Fruit fly (Drosophila melanogaster): Measurements from ENCODE around the gene CG11828.

Gene CG11828

dm6 chr3R:28922744-28923143 is at the start of gene CG11828:
TSS of gene CG11828 (plus strand) at chr3R:28923044.
- TF ChIP-seq Myc (optimal IDR thresholded peaks at IDR 0.05) = no peak
- TF ChIP-seq insv (optimal IDR thresholded peaks at IDR 0.05) = no peak
- no peak for TF ChIP-seq ttk (optimal IDR thresholded peaks at IDR 0.05)

- TF ChIP-seq Myc (optimal IDR thresholded peaks at IDR 0.05) = no peak
- no peak for TF ChIP-seq insv (optimal IDR thresholded peaks at IDR 0.05)
- no peak for TF ChIP-seq psq (optimal IDR thresholded peaks at IDR 0.05)
- no peak for TF ChIP-seq ttk (optimal IDR thresholded peaks at IDR 0.05)
- TF ChIP-seq Sin3A (optimal IDR thresholded peaks at IDR 0.05) = no peak
- TF ChIP-seq h (optimal IDR thresholded peaks at IDR 0.05) = no peak
These were observed 47.5 kb upstream of the CG11828 start, which contains the start of gene Nepl18 for dm6 chr3R:28875345-28875744. TSS of gene Nepl18 (plus strand) at chr3R:28875621.

DNA sequence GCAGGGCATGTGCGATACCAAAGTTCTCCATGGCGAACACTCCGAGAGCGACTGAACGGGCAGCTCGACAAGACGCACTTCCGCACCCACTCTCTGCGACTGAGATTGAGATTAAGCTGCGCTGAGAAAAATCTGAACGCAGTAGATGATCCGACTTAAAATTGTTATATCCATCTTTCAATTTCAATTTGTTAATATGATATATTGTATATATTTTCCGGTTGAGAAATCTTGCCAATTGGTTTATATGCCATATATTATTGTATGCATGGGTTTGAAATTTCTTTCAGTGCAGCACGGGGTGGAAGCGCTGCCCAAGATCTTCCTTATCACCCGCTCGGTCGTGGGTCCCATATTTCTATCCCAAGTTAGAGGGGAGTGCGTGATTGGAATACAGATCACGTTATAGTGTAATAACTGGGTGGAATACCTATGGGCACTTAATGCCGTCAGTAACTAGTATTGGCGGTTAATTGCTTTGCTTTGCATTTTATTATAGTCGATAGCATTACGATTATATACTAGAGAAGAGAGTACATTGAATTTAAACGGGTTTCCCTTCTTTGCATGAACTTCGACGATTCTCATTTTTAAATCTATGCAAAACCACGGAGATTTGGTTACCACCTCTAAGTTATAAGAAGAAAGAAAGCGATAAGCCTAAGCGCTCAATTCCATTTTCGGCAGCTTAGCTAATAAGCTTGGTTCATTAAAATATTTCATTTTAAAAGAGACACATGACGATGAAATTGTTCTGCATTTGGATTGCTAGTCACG is 42.6 kb upstream of the CG11828 start, which contains the start of the genes Nepl19 and Nepl20:
Nepl19 (minus strand) TSS at position 57 of the 777 bp plus-strand sequence.
Nepl20 (plus strand) TSS at position 727 of the 777 bp plus-strand sequence.
- no peak for TF ChIP-seq h (optimal IDR thresholded peaks at IDR 0.05)
- TF ChIP-seq Myc (optimal IDR thresholded peaks at IDR 0.05) = no peak
- no peak for TF ChIP-seq psq (optimal IDR thresholded peaks at IDR 0.05)
- TF ChIP-seq Sin3A (optimal IDR thresholded peaks at IDR 0.05) = no peak
- TF ChIP-seq insv (optimal IDR thresholded peaks at IDR 0.05) = no peak
- no peak for TF ChIP-seq ttk (optimal IDR thresholded peaks at IDR 0.05)

DNA sequence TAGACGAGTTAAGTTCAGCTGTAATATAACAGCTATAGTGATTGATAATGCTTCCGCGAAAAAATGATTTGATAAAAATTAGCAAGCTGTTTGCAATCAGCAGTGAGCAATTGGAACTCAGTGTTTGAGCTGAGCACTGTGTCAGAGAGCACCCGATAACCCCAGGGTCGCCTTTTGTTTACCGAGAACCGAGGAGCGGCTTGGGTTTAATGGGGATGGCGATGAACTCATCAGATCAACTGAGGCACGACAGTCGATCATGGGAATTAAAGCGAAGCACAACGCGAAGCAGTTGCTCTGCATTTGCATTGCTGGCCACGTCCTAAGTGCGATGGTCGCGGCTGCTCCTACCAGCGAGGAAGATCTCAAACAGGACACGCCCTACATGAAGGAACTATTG is 39.4 kb upstream of the CG11828 start, which contains the start of gene Nepl21:
Nepl21 (plus strand) TSS at position 260 of the 400 bp plus-strand sequence.
- TF ChIP-seq h (optimal IDR thresholded peaks at IDR 0.05) = no peak
- no peak for TF ChIP-seq insv (optimal IDR thresholded peaks at IDR 0.05)
- no peak for TF ChIP-seq Myc (optimal IDR thresholded peaks at IDR 0.05)
- TF ChIP-seq ttk (optimal IDR thresholded peaks at IDR 0.05) = no peak
- TF ChIP-seq psq (optimal IDR thresholded peaks at IDR 0.05) = no peak
- TF ChIP-seq Sin3A (optimal IDR thresholded peaks at IDR 0.05) = no peak

DNA sequence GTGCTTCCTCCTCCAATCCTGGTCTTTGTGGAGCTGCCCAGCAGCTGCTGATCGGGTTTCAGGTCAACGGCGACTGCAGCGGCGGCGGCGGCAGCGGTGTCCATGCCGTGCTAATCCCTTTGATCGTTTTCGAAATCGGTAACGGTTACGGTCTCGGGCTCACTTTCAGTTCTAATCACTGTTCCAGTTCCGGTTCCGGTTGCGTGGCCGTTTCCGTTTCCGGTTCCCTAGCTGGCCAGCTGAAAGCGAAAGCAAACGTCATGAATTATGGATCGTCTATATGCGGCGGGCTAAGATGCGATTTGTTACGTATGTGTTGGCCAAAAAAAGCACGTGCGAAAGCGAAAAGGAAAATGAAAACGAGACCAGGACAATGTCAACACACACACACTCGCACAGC is 36.0 kb upstream of the CG11828 start:
- TF ChIP-seq insv (optimal IDR thresholded peaks at IDR 0.05) (no peak), psq (optimal IDR thresholded peaks at IDR 0.05) (no peak), ttk (optimal IDR thresholded peaks at IDR 0.05) (no peak), Myc (optimal IDR thresholded peaks at IDR 0.05) (no peak)

dm6 chr3R:28887559-28888432 is 35.0 kb upstream of the CG11828 start, which contains the start of the genes CG33203 and Doa:
TSS of gene CG33203 (minus strand) at chr3R:28887709.
TSS of gene Doa (plus strand) at chr3R:28888073.
- TF ChIP-seq h (optimal IDR thresholded peaks at IDR 0.05) = no peak
- no peak for TF ChIP-seq insv (optimal IDR thresholded peaks at IDR 0.05)
- TF ChIP-seq ttk (optimal IDR thresholded peaks at IDR 0.05) = no peak
- no peak for TF ChIP-seq Myc (optimal IDR thresholded peaks at IDR 0.05)
- no peak for TF ChIP-seq psq (optimal IDR thresholded peaks at IDR 0.05)
- no peak for TF ChIP-seq Sin3A (optimal IDR thresholded peaks at IDR 0.05)

- TF ChIP-seq ttk (optimal IDR thresholded peaks at IDR 0.05) = no peak
- TF ChIP-seq Myc (optimal IDR thresholded peaks at IDR 0.05) = no peak
- no peak for TF ChIP-seq insv (optimal IDR thresholded peaks at IDR 0.05)
- TF ChIP-seq h (optimal IDR thresholded peaks at IDR 0.05) = no peak
- TF ChIP-seq psq (optimal IDR thresholded peaks at IDR 0.05) = no peak
- TF ChIP-seq Sin3A (optimal IDR thresholded peaks at IDR 0.05) = no peak
These were observed 34.0 kb upstream of the CG11828 start for dm6 chr3R:28888561-28889426.

dm6 chr3R:28889427-28889736 is 33.5 kb upstream of the CG11828 start:
- no peak for TF ChIP-seq h (optimal IDR thresholded peaks at IDR 0.05)
- TF ChIP-seq Sin3A (optimal IDR thresholded peaks at IDR 0.05) = no peak
- no peak for TF ChIP-seq psq (optimal IDR thresholded peaks at IDR 0.05)
- TF ChIP-seq insv (optimal IDR thresholded peaks at IDR 0.05) = no peak
- no peak for TF ChIP-seq Myc (optimal IDR thresholded peaks at IDR 0.05)
- TF ChIP-seq ttk (optimal IDR thresholded peaks at IDR 0.05) = no peak

DNA sequence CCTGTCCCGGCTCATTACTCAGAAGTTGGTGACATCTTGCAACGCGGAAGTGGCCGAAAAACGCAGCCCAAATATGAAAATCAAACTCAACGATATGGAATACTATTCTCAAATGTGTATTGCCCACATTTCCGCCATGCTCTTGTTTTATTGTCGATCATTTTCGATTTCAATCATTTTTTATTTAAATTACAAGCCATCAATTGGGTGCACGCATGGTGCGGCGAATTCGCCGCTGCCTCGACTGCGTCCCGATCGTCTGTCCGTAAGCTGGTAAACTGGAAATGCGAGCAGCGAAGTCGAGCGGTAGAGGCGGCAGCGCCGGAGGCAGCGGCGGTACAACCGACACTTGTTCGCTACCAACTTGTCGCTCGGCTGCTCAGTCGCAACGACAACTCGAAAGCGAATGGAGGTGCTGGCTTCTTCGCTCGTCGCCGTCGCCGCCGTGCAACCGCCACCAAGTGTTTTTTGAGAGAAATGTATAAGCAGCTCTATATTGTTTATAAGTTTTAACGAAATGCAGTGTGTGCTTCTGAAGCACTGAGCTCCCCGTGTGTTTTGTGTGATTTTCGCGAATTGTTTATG is 31.2 kb upstream of the CG11828 start:
- no peak for TF ChIP-seq Sin3A (optimal IDR thresholded peaks at IDR 0.05)
- no peak for TF ChIP-seq insv (optimal IDR thresholded peaks at IDR 0.05)
- TF ChIP-seq ttk (optimal IDR thresholded peaks at IDR 0.05) = no peak
- no peak for TF ChIP-seq Myc (optimal IDR thresholded peaks at IDR 0.05)
- no peak for TF ChIP-seq h (optimal IDR thresholded peaks at IDR 0.05)

DNA sequence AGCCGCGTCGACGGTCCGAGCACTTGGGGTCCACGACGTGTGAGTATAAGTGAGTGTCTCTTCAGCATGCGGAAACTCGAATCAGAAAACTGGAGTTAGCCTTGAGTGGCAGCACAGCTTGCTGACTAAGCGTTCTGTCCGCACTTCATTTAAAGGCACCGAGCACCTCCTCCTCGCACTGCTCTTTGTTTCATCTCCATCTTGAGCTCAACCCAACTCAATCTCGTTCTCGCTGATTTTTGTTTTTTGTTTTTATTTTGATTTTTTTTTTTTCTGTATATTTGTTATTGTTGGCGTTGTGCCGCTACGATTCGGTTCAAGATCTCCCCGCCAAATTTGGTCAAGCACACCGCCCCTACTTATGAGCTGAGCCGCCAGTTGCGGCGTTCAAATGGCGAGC is 27.8 kb upstream of the CG11828 start:
- TF ChIP-seq insv (optimal IDR thresholded peaks at IDR 0.05) (no peak), h (optimal IDR thresholded peaks at IDR 0.05) (no peak), psq (optimal IDR thresholded peaks at IDR 0.05) (no peak)

- no peak for TF ChIP-seq h (optimal IDR thresholded peaks at IDR 0.05)
These were observed 25.0 kb upstream of the CG11828 start for dm6 chr3R:28897891-28898290.
